Fruit fly (Drosophila melanogaster) whole organism: Measurements from ENCODE around the gene CG10019.

Source experiments
- CG8478 ChIP-seq: fragments of >200 bp; optimal IDR thresholded peaks from 2 replicates; lab custom pipeline; 2018; ENCODE audit warnings: inconsistent platforms
- Dll ChIP-seq: fragments of >200 bp; optimal IDR thresholded peaks from 2 replicates; lab custom pipeline; 2017
- EcR ChIP-seq, 2 experiments: fragments of >200 bp; optimal IDR thresholded peaks; 2 replicates each; lab custom pipeline; 2017; ENCODE audit warnings: missing biosample characterization in 2 of 2, missing genetic modification characterization in 2 of 2, missing genetic modification reagents in 2 of 2
- pan ChIP-seq: fragments of >200 bp; optimal IDR thresholded peaks from 2 replicates; lab custom pipeline; 2017
- psq ChIP-seq: fragments of >200 bp; optimal IDR thresholded peaks from 2 replicates; lab custom pipeline; 2017
- usp ChIP-seq: fragments of >200 bp; optimal IDR thresholded peaks from 2 replicates; lab custom pipeline; 2017; ENCODE audit warnings: missing biosample characterization, missing genetic modification characterization, mixed read lengths

The CG10019 gene

DNA sequence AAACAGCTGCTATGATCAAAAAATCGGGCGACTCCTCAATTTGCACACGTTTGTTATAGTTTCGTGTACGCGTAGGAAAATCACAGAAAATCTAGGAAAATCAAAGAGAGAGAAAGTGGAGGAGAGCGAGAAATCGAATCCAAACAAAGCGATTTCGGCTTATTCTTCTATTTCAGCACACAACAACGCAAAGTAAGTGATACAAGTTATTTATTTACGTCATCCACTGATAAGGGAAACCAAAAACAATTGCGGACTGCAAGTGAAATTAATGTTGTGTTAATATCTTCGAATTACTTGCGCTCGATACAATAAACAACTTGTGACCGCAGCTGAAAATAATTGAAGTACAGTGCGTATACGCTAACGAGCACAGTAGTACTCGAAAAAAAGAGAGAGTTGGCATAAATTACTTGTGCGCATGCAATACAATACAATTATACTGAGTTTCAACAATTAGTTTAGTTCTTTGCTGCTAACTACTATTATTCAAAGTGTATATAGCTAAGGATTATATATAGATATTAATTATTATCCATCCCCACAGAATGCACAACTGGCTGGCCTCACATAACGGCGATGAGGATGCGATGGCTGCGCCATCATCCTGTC, 16.6 kb upstream of the CG10019 start:
- TF ChIP-seq psq (lab: Kevin White, UChicago) (no peak), pan (no peak), CG8478 (lab: Kevin White, UChicago) (no peak), EcR (GFP tag; optimal IDR thresholded peaks at IDR 0.05; lab: Kevin White, UChicago) (no peak), Dll (lab: Kevin White, UChicago) (no peak), usp (GFP tag; lab: Kevin White, UChicago) (no peak)

- TF ChIP-seq CG8478 (lab: Kevin White, UChicago): no peak
- no peak for TF ChIP-seq Dll (lab: Kevin White, UChicago)
- TF ChIP-seq usp (GFP tag; lab: Kevin White, UChicago): no peak
- no peak for TF ChIP-seq pan
- no peak for TF ChIP-seq psq (lab: Kevin White, UChicago)
- TF ChIP-seq EcR (GFP tag; optimal IDR thresholded peaks at IDR 0.05; lab: Kevin White, UChicago): no peak
These were observed 12.5 kb upstream of the CG10019 start, which contains the start of the genes lectin-24A and Shaw for dm6 chr2L:3717673-3718235. TSS of gene lectin-24A (minus strand) at chr2L:3717773. TSS of gene Shaw (plus strand) at chr2L:3718185.

dm6 chr2L:3719414-3719959, 10.8 kb upstream of the CG10019 start:
- TF ChIP-seq Dll (lab: Kevin White, UChicago) (no peak), CG8478 (lab: Kevin White, UChicago) (no peak), EcR (GFP tag; optimal IDR thresholded peaks at IDR 0.05; lab: Kevin White, UChicago) (no peak), pan (no peak), psq (lab: Kevin White, UChicago) (no peak), usp (GFP tag; lab: Kevin White, UChicago) (no peak)

DNA sequence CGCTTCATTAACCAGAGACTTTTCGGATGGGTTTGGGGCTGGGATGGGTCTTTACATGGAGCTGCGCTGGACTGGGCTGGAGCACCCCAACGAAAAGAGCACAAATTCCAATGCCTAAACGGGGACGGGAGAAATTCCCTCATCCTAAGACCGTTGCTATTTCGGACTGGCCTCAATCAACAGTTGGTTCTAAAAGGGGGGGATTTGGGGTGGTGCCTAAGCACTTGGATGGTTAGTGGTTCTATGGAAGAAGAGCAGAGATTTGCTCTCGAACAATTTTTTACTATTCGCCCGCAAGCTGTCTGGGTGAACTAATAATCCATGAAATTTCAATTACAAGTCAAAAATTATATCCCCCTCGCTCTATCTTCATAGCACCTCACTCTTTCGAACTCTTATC, 631 bp upstream of the CG10019 start:
- TF ChIP-seq EcR (GFP tag; optimal IDR thresholded peaks at IDR 0.05; lab: Kevin White, UChicago) (no peak), psq (lab: Kevin White, UChicago) (no peak)

- TF ChIP-seq Dll (lab: Kevin White, UChicago) (no peak), pan (no peak), psq (lab: Kevin White, UChicago) (no peak), CG8478 (lab: Kevin White, UChicago) (no peak), EcR (GFP tag; optimal IDR thresholded peaks at IDR 0.05; lab: Kevin White, UChicago) (no peak), usp (GFP tag; lab: Kevin White, UChicago) (no peak)
These were observed 789 bp downstream of the CG10019 start for dm6 chr2L:3731055-3731454.

- no peak for TF ChIP-seq CG8478 (lab: Kevin White, UChicago)
- TF ChIP-seq EcR (GFP tag; optimal IDR thresholded peaks at IDR 0.05; lab: Kevin White, UChicago): no peak
- no peak for TF ChIP-seq psq (lab: Kevin White, UChicago)
- TF ChIP-seq Dll (lab: Kevin White, UChicago): no peak
- TF ChIP-seq usp (GFP tag; lab: Kevin White, UChicago): no peak
- TF ChIP-seq pan: no peak
These were observed 6.9 kb downstream of the CG10019 start for dm6 chr2L:3737003-3737662.

DNA sequence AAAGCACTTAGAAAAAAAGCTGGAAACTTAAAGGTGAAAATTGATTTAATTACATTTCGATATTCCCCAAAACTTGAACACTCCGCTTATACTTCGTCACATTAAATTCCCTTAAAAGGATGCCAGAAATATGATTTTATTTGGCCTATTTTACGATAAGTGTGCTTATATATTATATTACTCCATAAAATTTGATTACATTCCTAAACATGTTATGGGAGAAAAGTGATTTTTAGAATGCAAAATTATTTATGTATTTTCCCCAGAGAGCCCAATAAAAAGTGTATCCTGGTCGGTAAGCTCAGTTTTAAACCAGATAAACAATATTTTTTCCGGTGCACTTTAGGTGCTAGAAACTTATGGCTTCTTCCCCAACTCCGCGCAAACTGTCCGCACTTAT, 7.4 kb downstream of the CG10019 start:
- TF ChIP-seq Dll (lab: Kevin White, UChicago): no peak
- no peak for TF ChIP-seq usp (GFP tag; lab: Kevin White, UChicago)
- no peak for TF ChIP-seq pan
- no peak for TF ChIP-seq CG8478 (lab: Kevin White, UChicago)
- no peak for TF ChIP-seq psq (lab: Kevin White, UChicago)
- no peak for TF ChIP-seq EcR (GFP tag; optimal IDR thresholded peaks at IDR 0.05; lab: Kevin White, UChicago)

DNA sequence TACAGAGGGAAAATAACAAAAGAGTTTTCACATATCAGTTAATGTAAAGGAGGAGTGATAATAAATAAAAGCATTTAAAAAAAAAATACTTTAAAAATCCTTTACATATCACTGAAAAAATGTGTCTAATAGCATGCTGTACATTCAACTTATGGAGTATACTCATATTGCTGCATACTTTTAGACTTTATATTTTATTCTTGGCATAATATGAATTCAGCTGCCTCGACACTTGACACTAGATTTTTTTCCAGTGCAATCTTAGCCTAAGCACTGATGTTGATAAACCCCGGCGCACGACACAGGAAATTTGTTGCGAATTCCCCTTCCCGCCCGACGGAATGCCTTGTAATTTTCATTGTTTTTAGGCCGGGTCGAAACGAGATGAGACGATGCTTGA, 10.2 kb downstream of the CG10019 start:
- TF ChIP-seq pan (no peak), psq (lab: Kevin White, UChicago) (no peak), EcR (GFP tag; optimal IDR thresholded peaks at IDR 0.05; lab: Kevin White, UChicago) (no peak), usp (GFP tag; lab: Kevin White, UChicago) (no peak), CG8478 (lab: Kevin White, UChicago) (no peak), Dll (lab: Kevin White, UChicago) (no peak)

dm6 chr2L:3748691-3749090, 18.4 kb downstream of the CG10019 start:
- TF ChIP-seq usp (GFP tag; lab: Kevin White, UChicago): no peak
- TF ChIP-seq Dll (lab: Kevin White, UChicago): no peak
- no peak for TF ChIP-seq psq (lab: Kevin White, UChicago)
- TF ChIP-seq CG8478 (lab: Kevin White, UChicago): no peak
- no peak for TF ChIP-seq EcR (GFP tag; optimal IDR thresholded peaks at IDR 0.05; lab: Kevin White, UChicago)
- TF ChIP-seq pan: no peak

DNA sequence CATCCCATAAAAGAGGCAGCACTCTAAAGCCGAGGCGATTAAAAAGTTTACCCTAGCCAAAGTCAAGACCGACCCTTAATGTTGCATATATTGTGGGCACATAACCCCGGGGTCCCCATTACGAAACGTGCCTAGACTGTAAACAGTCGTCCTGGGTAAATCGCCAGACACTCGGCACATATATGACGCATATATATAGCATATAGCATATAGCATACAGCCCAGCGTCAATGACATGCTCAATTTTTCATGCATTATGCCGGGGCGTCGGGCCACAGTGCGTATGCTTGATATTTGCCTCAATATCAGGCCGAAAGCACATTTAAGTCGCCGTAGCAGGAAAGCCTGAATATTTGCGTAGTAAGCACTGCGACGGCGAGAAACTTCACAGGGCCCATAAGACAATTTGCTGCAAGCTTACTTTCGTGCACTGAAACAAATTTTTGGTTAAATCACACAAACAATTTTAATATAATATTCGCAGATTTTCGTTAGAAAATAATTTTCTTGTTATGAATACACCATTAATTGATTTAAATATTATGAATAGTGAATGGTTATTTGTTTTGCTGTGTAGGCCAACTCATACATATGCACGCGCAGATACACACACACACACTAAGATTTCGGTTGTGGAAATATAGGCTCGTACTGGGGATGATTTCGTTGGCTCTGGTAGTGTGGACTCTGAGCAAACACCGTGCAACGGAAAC, 24.7 kb downstream of the CG10019 start:
- TF ChIP-seq psq (lab: Kevin White, UChicago) (no peak), pan (no peak), EcR (GFP tag; optimal IDR thresholded peaks at IDR 0.05; lab: Kevin White, UChicago) (no peak), usp (GFP tag; lab: Kevin White, UChicago) (no peak)

- no peak for TF ChIP-seq Dll (lab: Kevin White, UChicago)
- no peak for TF ChIP-seq EcR (GFP tag; optimal IDR thresholded peaks at IDR 0.05; lab: Kevin White, UChicago)
- no peak for TF ChIP-seq CG8478 (lab: Kevin White, UChicago)
- no peak for TF ChIP-seq usp (GFP tag; lab: Kevin White, UChicago)
- TF ChIP-seq pan: no peak
- TF ChIP-seq psq (lab: Kevin White, UChicago): no peak
These were observed 26.6 kb downstream of the CG10019 start, which contains the start of gene CG43707 for dm6 chr2L:3756831-3757351. TSS of gene CG43707 (plus strand) at chr2L:3757256.
